Worm (Caenorhabditis elegans): ENCODE results near the gene col-71.

ce11 chrII:3540151-3540550 is 37.8 kb upstream of the col-71 start:
- TF ChIP-seq elt-3 (tag; optimal IDR thresholded peaks at IDR 0.05) (no peak), tbx-8 (GFP tag; optimal IDR thresholded peaks at IDR 0.05) (no peak), ztf-11 (tag; optimal IDR thresholded peaks at IDR 0.05) (no peak), pha-4 (tag; optimal IDR thresholded peaks at IDR 0.05) (no peak), blmp-1 (tag; optimal IDR thresholded peaks at IDR 0.05) (no peak), unc-62 (GFP tag; optimal IDR thresholded peaks at IDR 0.05) (no peak), lin-13 (tag; optimal IDR thresholded peaks at IDR 0.05) (no peak), nhr-28 (tag; optimal IDR thresholded peaks at IDR 0.05) (no peak)

All from whole organism, mixed stage, embryonic.